Fruit fly (Drosophila melanogaster): ENCODE measurements around the gene Crtc.

Crtc gene

DNA sequence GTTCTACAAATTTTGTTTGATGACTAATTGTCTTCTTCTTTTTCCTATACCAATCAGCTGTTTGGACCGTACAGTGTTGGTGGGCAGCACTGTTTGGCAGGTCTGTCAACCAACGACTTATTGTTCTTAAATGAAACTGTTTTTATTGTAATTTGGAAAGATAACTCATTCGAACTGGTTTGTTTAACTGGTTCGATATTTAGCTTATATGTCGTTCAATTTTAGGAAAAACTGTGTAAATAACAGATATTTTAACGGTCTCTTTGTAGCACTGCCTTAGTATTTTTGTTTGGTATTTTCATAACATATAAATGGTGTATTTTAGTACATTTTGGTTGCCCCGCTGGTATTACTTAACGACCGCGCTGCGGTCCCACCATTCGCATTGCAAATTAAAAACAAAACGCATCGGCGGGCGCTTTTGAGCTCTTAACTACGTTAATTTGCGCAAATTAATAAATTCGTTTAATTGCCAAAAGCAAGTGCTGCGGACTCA is 47.5 kb downstream of the Crtc start, which contains the start of the genes Vps60 and anchor:
Gene Vps60, minus strand, starts transcription at position 175 of the 496 bp plus-strand sequence.
Gene anchor, plus strand, starts transcription at position 374 of the 496 bp plus-strand sequence.
- TF ChIP-seq psq (optimal IDR thresholded peaks at IDR 0.05) = no peak
- TF ChIP-seq pan (optimal IDR thresholded peaks at IDR 0.05) = no peak
- no peak for TF ChIP-seq CG8478 (optimal IDR thresholded peaks at IDR 0.05)
- no peak for TF ChIP-seq usp (GFP tag; optimal IDR thresholded peaks at IDR 0.05)
- TF ChIP-seq Dll (optimal IDR thresholded peaks at IDR 0.05) = no peak
- TF ChIP-seq EcR (GFP tag; optimal IDR thresholded peaks at IDR 0.05) = no peak

DNA sequence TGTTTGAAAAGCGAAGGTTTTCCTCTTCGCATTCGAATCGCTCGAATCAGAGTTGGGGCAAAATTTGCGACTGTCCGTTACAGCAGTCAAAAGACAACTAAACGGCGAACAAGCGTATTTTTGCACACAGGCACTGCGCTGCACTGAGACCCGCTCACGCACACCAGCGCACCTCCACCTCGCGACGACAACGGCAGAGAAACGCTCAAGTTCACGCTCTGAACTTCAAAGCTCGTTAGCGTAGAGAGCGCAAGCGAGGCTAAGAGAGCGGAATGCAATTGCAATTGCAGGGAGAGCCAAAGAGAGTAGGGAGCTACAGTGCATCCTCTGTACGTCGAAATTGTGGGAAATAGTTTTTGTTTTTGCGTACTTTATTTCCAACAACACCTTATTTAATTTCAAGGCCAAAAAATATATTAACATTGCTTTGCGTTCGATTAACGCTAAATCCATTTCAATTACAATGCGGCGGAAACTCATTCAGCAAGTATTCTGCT is 49.8 kb downstream of the Crtc start, which contains the start of gene Eip74EF:
Gene Eip74EF, minus strand, starts transcription at position 117 of the 497 bp plus-strand sequence.
- TF ChIP-seq EcR (GFP tag; optimal IDR thresholded peaks at IDR 0.05) (no peak), CG8478 (optimal IDR thresholded peaks at IDR 0.05) (no peak), psq (optimal IDR thresholded peaks at IDR 0.05) (no peak), pan (optimal IDR thresholded peaks at IDR 0.05) (no peak), Dll (optimal IDR thresholded peaks at IDR 0.05) (no peak), usp (GFP tag; optimal IDR thresholded peaks at IDR 0.05) (no peak)

DNA sequence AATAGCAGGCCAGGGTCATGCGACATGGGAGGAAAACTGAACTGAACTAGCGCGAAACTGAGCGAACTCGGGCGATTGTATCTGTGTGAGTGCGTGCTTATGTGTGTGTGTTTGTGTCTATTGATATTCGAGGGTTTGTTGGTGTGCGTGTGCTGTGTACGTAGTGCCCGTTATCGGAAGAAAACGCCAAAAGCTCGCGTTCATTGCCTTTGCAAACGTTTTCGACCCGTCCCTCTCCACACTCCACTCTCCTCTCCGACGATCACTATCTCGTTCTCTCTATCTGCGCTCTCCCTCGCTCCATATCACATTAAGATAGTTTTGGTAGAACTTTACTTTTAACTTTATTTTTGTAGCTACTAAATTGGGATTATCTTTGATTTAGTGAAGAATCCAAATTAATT is 52.2 kb downstream of the Crtc start:
- TF ChIP-seq pan (optimal IDR thresholded peaks at IDR 0.05) (no peak), EcR (GFP tag; optimal IDR thresholded peaks at IDR 0.05) (no peak), Dll (optimal IDR thresholded peaks at IDR 0.05) (no peak), psq (optimal IDR thresholded peaks at IDR 0.05) (no peak), CG8478 (optimal IDR thresholded peaks at IDR 0.05) (no peak), usp (GFP tag; optimal IDR thresholded peaks at IDR 0.05) (no peak)

DNA sequence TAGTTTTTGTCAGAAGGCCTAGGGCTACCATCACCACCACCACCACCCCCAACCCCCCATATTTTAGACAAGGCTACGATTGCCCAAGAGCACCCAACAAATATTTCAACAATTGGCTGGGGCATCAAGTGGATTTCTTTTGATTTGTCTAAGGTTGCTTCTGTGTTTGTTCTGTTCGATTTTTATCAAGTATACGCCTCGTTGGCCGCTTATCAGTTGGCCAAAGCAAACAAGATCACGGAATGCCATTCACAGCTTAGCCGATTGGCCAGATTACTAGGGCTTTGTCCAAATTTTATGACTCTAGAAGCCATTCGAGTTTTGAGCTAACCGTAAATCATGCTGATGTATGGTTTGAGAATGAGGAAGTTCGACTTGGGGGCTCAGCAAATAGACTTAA is 53.2 kb downstream of the Crtc start:
- TF ChIP-seq psq (optimal IDR thresholded peaks at IDR 0.05) = no peak
- no peak for TF ChIP-seq Dll (optimal IDR thresholded peaks at IDR 0.05)

DNA sequence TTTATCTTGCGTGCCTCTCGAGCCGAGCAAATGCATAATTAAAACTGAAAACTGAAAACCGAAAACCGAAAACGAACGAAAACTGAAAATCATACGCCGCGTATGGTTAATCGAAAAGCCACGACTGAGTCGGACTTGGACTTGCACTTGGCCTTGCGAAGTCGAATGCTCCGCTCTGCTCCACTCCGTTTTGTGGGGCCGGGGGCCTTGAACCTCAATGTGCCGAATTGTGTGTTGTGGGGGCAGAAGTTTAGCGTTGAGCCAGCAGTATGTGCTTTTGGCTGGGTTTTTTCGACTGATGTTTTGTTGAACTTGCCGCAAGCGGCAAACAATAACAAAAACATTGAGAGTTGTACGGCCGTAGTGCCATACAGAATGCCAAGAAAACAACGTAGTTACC is 53.7 kb downstream of the Crtc start:
- TF ChIP-seq psq (optimal IDR thresholded peaks at IDR 0.05) = no peak
- no peak for TF ChIP-seq Dll (optimal IDR thresholded peaks at IDR 0.05)
- no peak for TF ChIP-seq usp (GFP tag; optimal IDR thresholded peaks at IDR 0.05)
- TF ChIP-seq CG8478 (optimal IDR thresholded peaks at IDR 0.05) = no peak
- no peak for TF ChIP-seq EcR (GFP tag; optimal IDR thresholded peaks at IDR 0.05)
- no peak for TF ChIP-seq pan (optimal IDR thresholded peaks at IDR 0.05)

DNA sequence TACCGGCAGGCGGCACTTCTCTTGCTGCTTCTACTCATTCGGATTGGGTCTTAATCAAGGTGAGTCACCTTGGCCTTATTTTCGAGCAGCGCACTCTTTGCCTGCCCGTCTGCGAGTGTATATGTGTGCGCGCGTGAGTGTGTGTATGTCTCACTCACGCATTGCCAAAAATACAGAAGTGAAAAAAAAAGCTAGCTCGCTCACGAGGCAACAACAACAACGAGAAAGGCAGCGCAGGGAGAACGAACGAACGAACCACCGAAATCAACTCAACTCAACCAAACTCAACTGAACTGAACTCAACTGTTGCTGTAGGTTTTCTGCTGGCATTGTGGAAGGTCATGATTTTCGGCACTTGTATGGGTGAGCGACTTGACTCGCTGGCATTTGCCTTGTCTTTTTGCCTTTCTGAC is 55.1 kb downstream of the Crtc start:
- peak; percentile 28 for TF ChIP-seq Dll (optimal IDR thresholded peaks at IDR 0.05)
- TF ChIP-seq usp (GFP tag; optimal IDR thresholded peaks at IDR 0.05) = no peak
- no peak for TF ChIP-seq pan (optimal IDR thresholded peaks at IDR 0.05)
- TF ChIP-seq CG8478 (optimal IDR thresholded peaks at IDR 0.05) = no peak
- no peak for TF ChIP-seq psq (optimal IDR thresholded peaks at IDR 0.05)
- TF ChIP-seq EcR (GFP tag; optimal IDR thresholded peaks at IDR 0.05) = peak in 1 of 2 experiments; percentile 50

DNA sequence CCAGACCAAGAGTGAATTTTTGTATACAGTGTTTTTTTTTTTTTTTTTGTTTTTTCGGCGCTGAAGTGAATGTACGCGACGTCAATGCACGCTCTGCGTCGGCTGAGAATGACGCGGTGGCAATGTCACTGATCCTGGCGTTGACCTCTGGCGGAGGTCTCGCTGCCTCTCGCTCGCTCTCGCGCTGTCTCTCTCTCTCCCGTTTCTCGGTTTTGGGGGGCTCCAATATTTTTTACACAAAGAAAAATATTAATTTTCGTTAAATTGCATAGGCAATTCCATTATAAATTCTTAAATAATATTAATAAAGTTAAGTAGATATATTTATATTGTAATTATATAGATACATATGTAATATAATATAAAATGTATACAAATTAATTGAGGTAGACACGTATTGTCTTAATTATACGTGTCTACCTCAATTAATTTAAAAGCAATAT is 55.7 kb downstream of the Crtc start:
- no peak for TF ChIP-seq Dll (optimal IDR thresholded peaks at IDR 0.05)
- peak; percentile 35 to 78 for TF ChIP-seq EcR (GFP tag; optimal IDR thresholded peaks at IDR 0.05)

DNA sequence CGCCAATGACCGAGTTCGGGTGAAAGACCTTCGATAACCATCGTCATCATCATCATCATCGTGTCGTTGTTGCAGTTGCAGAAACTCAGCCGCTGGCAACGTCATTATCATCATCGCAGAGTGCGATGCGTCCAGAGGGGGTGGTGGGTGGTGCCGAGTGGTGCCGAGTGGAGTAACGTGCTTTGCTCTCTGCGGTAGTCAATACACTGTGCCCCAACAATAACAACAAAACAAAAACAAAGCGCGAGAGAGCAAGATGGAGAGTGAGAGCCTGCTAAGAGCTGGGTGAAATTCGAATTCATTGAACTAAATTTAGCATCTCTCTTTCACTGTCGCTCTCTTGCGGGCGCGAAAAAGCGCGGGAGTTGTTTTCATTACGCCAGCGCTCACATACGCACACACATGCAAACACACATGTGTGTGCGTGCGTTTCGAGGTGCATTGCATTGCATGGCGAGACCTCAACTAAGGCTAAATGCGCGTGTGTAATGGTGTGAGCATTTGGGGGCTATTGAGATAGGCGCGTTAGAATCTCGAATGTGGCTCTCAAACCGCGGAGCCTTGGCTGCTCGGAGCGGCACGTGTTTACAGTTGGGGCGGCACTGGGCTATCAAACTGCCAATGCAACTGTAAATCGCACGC is 57.0 kb downstream of the Crtc start:
- peak; percentile 98 for TF ChIP-seq Dll (optimal IDR thresholded peaks at IDR 0.05)
- peak; percentile 99 to 100 for TF ChIP-seq EcR (GFP tag; optimal IDR thresholded peaks at IDR 0.05)
- TF ChIP-seq CG8478 (optimal IDR thresholded peaks at IDR 0.05) = no peak
- no peak for TF ChIP-seq psq (optimal IDR thresholded peaks at IDR 0.05)
- no peak for TF ChIP-seq pan (optimal IDR thresholded peaks at IDR 0.05)
- no peak for TF ChIP-seq usp (GFP tag; optimal IDR thresholded peaks at IDR 0.05)

DNA sequence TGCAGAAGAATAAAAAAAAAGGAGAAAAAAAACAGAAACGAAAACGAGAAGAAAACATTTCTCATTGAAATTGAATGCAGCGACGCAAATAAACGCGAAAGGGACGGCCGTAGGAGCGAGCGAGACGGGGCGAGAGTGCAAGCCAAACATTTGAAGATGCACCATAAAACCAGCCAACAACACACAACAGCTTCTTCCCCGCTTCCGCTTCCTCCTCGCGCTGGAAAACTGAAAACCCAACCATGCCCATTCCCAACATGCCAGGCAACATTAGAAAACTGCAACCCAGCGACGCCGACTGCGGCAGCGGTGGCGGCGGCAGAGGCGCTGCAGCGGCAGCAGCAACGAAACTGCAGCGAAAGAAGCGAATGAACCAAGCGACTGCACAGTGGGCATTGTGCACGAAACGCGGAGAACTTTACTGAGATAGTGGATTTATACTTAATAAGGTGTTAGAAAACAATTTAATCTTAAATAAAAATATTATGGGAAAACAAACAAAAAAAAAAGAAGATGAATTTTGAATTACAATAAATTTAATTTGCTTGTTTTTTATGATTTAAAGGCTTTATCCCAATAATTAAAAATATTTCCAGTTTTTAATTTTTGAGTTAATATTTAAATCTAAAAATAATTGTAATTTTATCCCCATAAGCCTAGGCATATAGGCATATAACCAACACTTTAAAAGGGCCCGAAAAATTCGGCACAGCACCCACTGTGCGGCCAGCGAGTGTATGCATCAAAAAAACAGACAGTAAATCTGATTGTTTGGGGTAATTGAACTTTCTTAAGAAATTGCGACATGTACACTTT is 57.9 kb downstream of the Crtc start:
- peak in 1 of 2 experiments; percentile 92 for TF ChIP-seq EcR (GFP tag; optimal IDR thresholded peaks at IDR 0.05)
- TF ChIP-seq CG8478 (optimal IDR thresholded peaks at IDR 0.05) = no peak
